Worm (Caenorhabditis elegans) whole organism, mixed stage, embryonic: ENCODE data around the gene rfip-2.

Experiments used
- M03D4.4 ChIP-seq: sonication (generic microtip); optimal IDR thresholded peaks from 2 replicates; lab custom pipeline; 2017; ENCODE audit warnings: mild to moderate bottlenecking, missing genetic modification characterization, missing compliant biosample characterization
- ceh-43 ChIP-seq: fragments of 200-800 bp; sonication (Bioruptor generic); optimal IDR thresholded peaks from 2 replicates; lab custom pipeline; 2018; ENCODE audit warnings: mild to moderate bottlenecking, missing genetic modification characterization, moderate library complexity, missing compliant biosample characterization
- ces-1 ChIP-seq: fragments of 150-350 bp; optimal IDR thresholded peaks from 2 replicates; lab custom pipeline; 2014; ENCODE audit warnings: missing biosample characterization, missing genetic modification reagents, missing genetic modification characterization
- elt-3 ChIP-seq: fragments of 150-350 bp; optimal IDR thresholded peaks from 2 replicates; lab custom pipeline; 2014; ENCODE audit warnings: missing biosample characterization, missing genetic modification characterization
- lin-13 ChIP-seq: fragments of 150-350 bp; optimal IDR thresholded peaks from 2 replicates; lab custom pipeline; 2014; ENCODE audit warnings: missing biosample characterization, missing genetic modification characterization
- lsy-2 ChIP-seq: fragments of 150-350 bp; optimal IDR thresholded peaks from 2 replicates; lab custom pipeline; 2014; ENCODE audit warnings: missing biosample characterization, missing genetic modification characterization
- nhr-28 ChIP-seq: fragments of 150-350 bp; optimal IDR thresholded peaks from 2 replicates; lab custom pipeline; 2014; ENCODE audit warnings: missing biosample characterization, missing genetic modification characterization
- nhr-76 ChIP-seq: sonication (generic microtip); optimal IDR thresholded peaks from 2 replicates; lab custom pipeline; 2017; ENCODE audit warnings: missing biosample characterization, missing genetic modification characterization
- pha-4 ChIP-seq: fragments of 150-350 bp; optimal IDR thresholded peaks from 2 replicates; lab custom pipeline; 2018; ENCODE audit warnings: missing biosample characterization, missing genetic modification reagents, missing genetic modification characterization
- snpc-4 ChIP-seq: fragments of 150-350 bp; optimal IDR thresholded peaks from 2 replicates; lab custom pipeline; 2014; ENCODE audit warnings: missing biosample characterization, missing genetic modification characterization
- sptf-1 ChIP-seq: sonication (generic microtip); optimal IDR thresholded peaks from 2 replicates; lab custom pipeline; 2017; ENCODE audit warnings: mild to moderate bottlenecking, missing genetic modification characterization, moderate library complexity, missing compliant biosample characterization
- unc-62 ChIP-seq: fragments of 150-350 bp; optimal IDR thresholded peaks from 2 replicates; lab custom pipeline; 2014; ENCODE audit warnings: missing biosample characterization, missing genetic modification reagents, missing genetic modification characterization
- ztf-11 ChIP-seq: fragments of 150-350 bp; optimal IDR thresholded peaks from 2 replicates; lab custom pipeline; 2014; ENCODE audit warnings: missing biosample characterization, missing genetic modification characterization

DNA sequence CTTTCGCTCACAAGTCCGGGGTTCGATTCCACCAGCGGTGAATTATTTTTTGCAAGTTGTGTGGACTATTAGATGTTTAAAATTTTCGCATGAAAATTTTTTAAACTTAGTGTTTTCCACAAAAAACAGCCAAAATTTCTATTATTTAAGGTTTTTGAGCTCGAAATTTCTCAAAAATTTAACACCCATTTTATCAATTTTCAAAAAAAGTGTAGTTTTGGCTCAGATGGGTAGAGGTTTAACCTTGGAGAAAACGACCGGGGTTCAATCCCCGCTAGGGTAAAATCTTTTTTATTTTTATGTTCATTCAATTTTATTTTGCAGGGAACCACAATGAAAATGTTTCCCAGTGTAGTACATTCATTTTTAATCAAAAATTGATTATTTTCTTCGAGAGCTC is 45.7 kb downstream of the rfip-2 start:
- TF ChIP-seq ztf-11 (no peak), nhr-76 (tag; lab: Kevin White, UChicago) (no peak), nhr-28 (no peak), lsy-2 (tag; lab: Kevin White, UChicago) (no peak), M03D4.4 (tag; lab: Kevin White, UChicago) (no peak), unc-62 (GFP tag; lab: Kevin White, UChicago) (no peak), ces-1 (GFP tag; lab: Kevin White, UChicago) (no peak), elt-3 (tag; lab: Kevin White, UChicago) (no peak), snpc-4 (tag; lab: Kevin White, UChicago) (no peak), lin-13 (tag; lab: Kevin White, UChicago) (no peak), sptf-1 (tag; lab: Kevin White, UChicago) (no peak), ceh-43 (no peak), pha-4 (tag; lab: Kevin White, UChicago) (no peak)
